Worm (Caenorhabditis elegans): ENCODE measurements around the gene F43C11.16.

ce11 chrII:2328963-2329442 lies 30.9 kb downstream of the F43C11.16 start, which contains the start of the genes ZK1240.8 and ZK1240.1:
- no peak for TF ChIP-seq W03F9.2 (tag; optimal IDR thresholded peaks at IDR 0.05)
- no peak for TF ChIP-seq him-1 (tag; optimal IDR thresholded peaks at IDR 0.05)
- no peak for TF ChIP-seq dao-5 (tag; optimal IDR thresholded peaks at IDR 0.05)
